Worm (Caenorhabditis elegans) whole organism, early embryonic: ENCODE measurements around the gene cox-15.

Experiments used
- B0310.2 ChIP-seq: sonication (generic microtip); optimal IDR thresholded peaks from 2 replicates; lab custom pipeline; 2016; ENCODE audit warnings: mild to moderate bottlenecking, missing genetic modification characterization, missing compliant biosample characterization
- F13C5.2 ChIP-seq: sonication (generic microtip); optimal IDR thresholded peaks from 2 replicates; lab custom pipeline; 2017; ENCODE audit warnings: mild to moderate bottlenecking, missing genetic modification characterization, inconsistent platforms, missing compliant biosample characterization
- aly-1 ChIP-seq: sonication (generic microtip); optimal IDR thresholded peaks from 2 replicates; lab custom pipeline; 2016; ENCODE audit warnings: missing genetic modification characterization, missing compliant biosample characterization
- ama-1 ChIP-seq: fragments of 150-350 bp; optimal IDR thresholded peaks from 2 replicates; lab custom pipeline; 2014
- ceh-13 ChIP-seq: fragments of 200-800 bp; sonication (Bioruptor generic); optimal IDR thresholded peaks from 2 replicates; lab custom pipeline; 2018; ENCODE audit warnings: mild to moderate bottlenecking, missing genetic modification characterization, missing compliant biosample characterization
- ceh-36 ChIP-seq: sonication (generic microtip); optimal IDR thresholded peaks from 2 replicates; lab custom pipeline; 2016; ENCODE audit warnings: missing genetic modification characterization, inconsistent platforms, missing compliant biosample characterization
- ets-7 ChIP-seq: sonication (generic microtip); optimal IDR thresholded peaks from 2 replicates; lab custom pipeline; 2016; ENCODE audit warnings: missing genotype, missing genetic modification characterization, missing compliant biosample characterization
- flt-1 ChIP-seq: fragments of 200-800 bp; sonication (Bioruptor generic); IDR thresholded peaks from 2 replicates; pipeline ENCODE4 v1.3.6; 2022; ENCODE audit warnings: missing genetic modification characterization, missing compliant biosample characterization
- hmbx-1 ChIP-seq: sonication (generic microtip); optimal IDR thresholded peaks from 2 replicates; lab custom pipeline; 2016; ENCODE audit warnings: mild to moderate bottlenecking, missing genetic modification characterization, missing compliant biosample characterization
- hmg-4 ChIP-seq: fragments of 200-800 bp; sonication (Bioruptor generic); optimal IDR thresholded peaks from 2 replicates; lab custom pipeline; 2018; ENCODE audit warnings: mild to moderate bottlenecking, missing genetic modification characterization, missing compliant biosample characterization
- hnd-1 ChIP-seq: sonication (generic microtip); optimal IDR thresholded peaks from 2 replicates; lab custom pipeline; 2016; ENCODE audit warnings: missing genetic modification characterization, missing compliant biosample characterization
- pes-1 ChIP-seq: fragments of 200-800 bp; sonication (Bioruptor generic); IDR thresholded peaks from 2 replicates; pipeline ENCODE4 v1.3.6; 2022; ENCODE audit warnings: missing genetic modification reagents, missing genetic modification characterization, missing compliant biosample characterization
- scrt-1 ChIP-seq: fragments of 200-800 bp; sonication (Bioruptor generic); IDR thresholded peaks from 2 replicates; pipeline ENCODE4 v1.3.6; 2022; ENCODE audit warnings: missing genetic modification characterization, missing compliant biosample characterization
- sea-1 ChIP-seq: fragments of 200-800 bp; sonication (Bioruptor generic); conservative IDR thresholded peaks from 2 replicates; pipeline ENCODE4 v1.3.6; 2022; ENCODE audit warnings: missing genetic modification characterization, missing compliant biosample characterization
- tbx-11 ChIP-seq: fragments of 200-800 bp; sonication (Bioruptor generic); IDR thresholded peaks from 2 replicates; pipeline ENCODE4 v1.3.6; 2022; ENCODE audit warnings: missing genetic modification characterization, missing compliant biosample characterization
- tbx-37 ChIP-seq: fragments of 200-800 bp; sonication (Bioruptor generic); conservative IDR thresholded peaks from 2 replicates; pipeline ENCODE4 v1.3.6; 2022; ENCODE audit warnings: missing genetic modification reagents, missing genetic modification characterization, missing compliant biosample characterization
- tra-4 ChIP-seq: sonication (generic microtip); optimal IDR thresholded peaks from 2 replicates; lab custom pipeline; 2017; ENCODE audit warnings: missing genetic modification characterization, missing compliant biosample characterization

Gene cox-15

DNA sequence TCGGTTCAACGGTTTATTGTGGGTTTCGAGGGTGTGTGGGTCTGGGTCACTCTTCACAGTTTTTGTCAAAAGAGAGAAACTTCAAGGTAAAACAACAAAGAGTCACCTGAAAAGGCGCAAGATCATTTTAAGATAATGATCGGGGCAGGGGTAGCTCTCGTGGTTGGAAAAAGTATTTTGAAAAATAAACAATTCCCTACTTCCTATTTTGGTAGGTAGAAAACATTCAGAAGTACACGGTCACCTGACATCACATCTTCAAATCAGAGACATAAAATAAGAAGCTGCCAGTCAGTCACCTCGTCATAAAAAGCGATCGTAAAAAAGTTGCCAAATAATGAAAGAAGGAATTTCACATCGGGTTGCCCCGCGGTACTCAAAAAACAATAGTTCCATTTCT is 42.3 kb downstream of the cox-15 start:
- TF ChIP-seq ama-1 (lab: Kevin White, UChicago) (no peak), flt-1 (GFP tag; lab: Robert Waterston, UW) (no peak), ets-7 (tag; lab: Kevin White, UChicago) (no peak), tra-4 (tag; lab: Kevin White, UChicago) (no peak), scrt-1 (GFP tag; lab: Robert Waterston, UW) (no peak), ceh-13 (GFP tag; lab: Kevin White, UChicago) (no peak), ceh-36 (no peak), aly-1 (tag; lab: Kevin White, UChicago) (no peak), F13C5.2 (tag; lab: Kevin White, UChicago) (no peak)

DNA sequence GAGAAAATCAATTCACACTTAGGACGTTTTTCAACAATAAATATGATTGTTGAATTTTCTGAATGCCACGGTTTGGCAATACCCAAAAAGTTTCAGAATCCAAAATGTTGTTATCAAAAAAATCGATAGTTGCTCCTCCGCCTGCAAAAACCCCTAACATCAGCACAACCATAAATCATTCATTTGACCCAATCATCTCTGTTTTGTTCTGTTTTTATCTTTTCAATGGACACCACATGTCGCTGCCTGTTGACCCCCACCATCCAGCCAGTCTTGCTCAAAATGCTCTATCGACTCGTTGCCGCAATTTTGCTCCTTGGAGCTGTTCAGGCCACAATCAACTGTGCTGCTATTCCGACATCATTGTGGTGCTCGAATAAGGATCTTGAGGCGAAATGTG is 46.7 kb downstream of the cox-15 start, which contains the start of gene F37H8.5:
TSS of gene F37H8.5 (plus strand) at position 181 of the 400 bp plus-strand sequence.
- no peak for TF ChIP-seq hmbx-1 (tag; lab: Kevin White, UChicago)
- no peak for TF ChIP-seq pes-1 (GFP tag; lab: Robert Waterston, UW)
- no peak for TF ChIP-seq ceh-36
- no peak for TF ChIP-seq flt-1 (GFP tag; lab: Robert Waterston, UW)
- TF ChIP-seq ama-1 (lab: Kevin White, UChicago) = no peak
- TF ChIP-seq F13C5.2 (tag; lab: Kevin White, UChicago) = no peak
- TF ChIP-seq hnd-1 = no peak
- no peak for TF ChIP-seq B0310.2 (tag; lab: Kevin White, UChicago)
- no peak for TF ChIP-seq ceh-13 (GFP tag; lab: Kevin White, UChicago)

DNA sequence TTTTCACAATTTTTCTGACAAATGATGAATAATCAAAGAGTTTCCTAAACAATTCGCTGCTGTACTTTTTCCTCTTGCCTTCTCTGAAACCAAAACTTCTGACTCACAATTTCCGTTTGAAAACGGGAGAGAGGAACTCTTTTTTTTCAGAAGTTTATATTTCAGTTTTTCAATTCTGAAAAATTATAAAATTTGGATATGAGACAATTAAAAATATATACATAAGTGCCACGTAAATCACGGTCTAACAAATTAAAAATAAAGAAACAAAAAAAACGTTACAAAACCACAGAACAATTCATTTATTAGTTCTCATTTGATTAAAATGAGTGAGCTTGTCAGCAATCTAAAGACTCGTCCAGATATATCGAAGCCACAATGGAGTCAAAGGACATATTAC is 49.0 kb downstream of the cox-15 start, which contains the start of gene sfxn-1.2:
TSS of gene sfxn-1.2 (plus strand) at position 301 of the 400 bp plus-strand sequence.
- TF ChIP-seq hnd-1 = no peak
- no peak for TF ChIP-seq ceh-36
- TF ChIP-seq hmg-4 = no peak
- TF ChIP-seq tbx-37 (GFP tag; lab: Robert Waterston, UW) = no peak
- TF ChIP-seq tbx-11 = no peak
- no peak for TF ChIP-seq flt-1 (GFP tag; lab: Robert Waterston, UW)
- no peak for TF ChIP-seq scrt-1 (GFP tag; lab: Robert Waterston, UW)
- TF ChIP-seq ama-1 (lab: Kevin White, UChicago) = no peak
- no peak for TF ChIP-seq hmbx-1 (tag; lab: Kevin White, UChicago)
- no peak for TF ChIP-seq F13C5.2 (tag; lab: Kevin White, UChicago)
- TF ChIP-seq sea-1 = no peak

DNA sequence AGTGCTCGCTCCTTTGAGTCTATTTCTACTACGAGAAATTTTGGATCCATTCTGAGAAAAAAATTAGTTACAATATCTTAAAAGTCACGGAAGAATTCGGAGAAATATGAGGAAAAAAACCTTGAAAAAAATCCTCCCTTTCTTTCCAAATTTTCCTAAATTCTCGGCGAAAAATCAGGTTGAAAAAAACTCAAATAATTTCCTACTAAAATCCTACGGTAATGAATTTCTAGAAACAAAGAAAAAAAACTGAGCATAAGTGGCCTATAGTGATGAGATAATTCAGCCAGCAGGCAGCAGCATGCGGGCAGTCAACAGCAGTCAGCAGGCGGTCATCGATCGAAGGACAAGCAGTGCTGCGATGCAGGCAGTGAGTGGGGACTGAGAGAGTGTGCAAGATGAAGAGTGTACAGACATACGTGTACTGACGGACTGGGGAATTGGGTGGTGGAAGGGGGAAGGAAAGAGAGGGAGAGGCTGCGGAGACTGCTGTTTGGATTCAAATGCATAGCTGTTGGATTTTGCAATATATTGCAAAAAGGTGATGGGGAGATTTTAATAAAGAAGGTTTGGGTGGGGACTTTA is 49.9 kb downstream of the cox-15 start, which contains the start of gene lir-3:
TSS of gene lir-3 (minus strand) at position 51 of the 585 bp plus-strand sequence.
- TF ChIP-seq tbx-37 (GFP tag; lab: Robert Waterston, UW) (no peak), hmg-4 (peak; percentile 65), F13C5.2 (tag; lab: Kevin White, UChicago) (peak; percentile 44), ama-1 (lab: Kevin White, UChicago) (no peak), ceh-36 (no peak), scrt-1 (GFP tag; lab: Robert Waterston, UW) (no peak)
